Fruit fly (Drosophila melanogaster): ENCODE measurements around the gene RpS4.

The RpS4 gene

DNA sequence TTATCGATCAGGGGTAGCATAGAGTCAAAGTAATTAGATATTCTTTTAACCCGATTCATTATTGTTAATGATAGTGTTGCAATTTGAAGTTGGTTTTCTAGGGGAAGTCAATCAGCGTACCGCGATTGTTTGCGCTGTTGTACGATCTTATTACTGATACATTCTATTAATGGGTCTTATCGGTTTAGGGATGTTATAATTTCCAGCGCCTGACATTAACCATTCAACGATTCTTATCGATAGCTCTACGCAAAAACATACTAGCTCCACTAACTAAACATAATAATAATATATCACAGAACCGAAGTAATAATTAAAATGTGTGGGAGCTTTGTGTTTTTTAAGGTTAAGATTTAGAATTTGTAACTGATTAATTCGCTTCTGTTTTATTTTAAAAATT, 30.0 kb upstream of the RpS4 start, which contains the start of gene Cul6 (continued):
- no peak for TF ChIP-seq CG7357 (GFP tag; IDR thresholded peaks at IDR 0.05)
- no peak for TF ChIP-seq CG12659 (GFP tag; optimal IDR thresholded peaks at IDR 0.05)
- peak; percentile 59 for TF ChIP-seq BEAF-32 (GFP tag; optimal IDR thresholded peaks at IDR 0.05)
- TF ChIP-seq Scr (GFP tag; IDR thresholded peaks at IDR 0.05; ENCODE audit: partially characterized antibody) = peak; percentile 32
- no peak for TF ChIP-seq CG12744 (GFP tag; optimal IDR thresholded peaks at IDR 0.05)
- peak; percentile 52 for TF ChIP-seq Med (GFP tag)
- no peak for TF ChIP-seq prd (optimal IDR thresholded peaks at IDR 0.05)
- no peak for TF ChIP-seq prd (GFP tag; IDR thresholded peaks at IDR 0.05)
- peak; percentile 23 for TF ChIP-seq sens (GFP tag)
- no peak for TF ChIP-seq Xrp1 (GFP tag; IDR thresholded peaks at IDR 0.05)
- TF ChIP-seq stwl (tag; optimal IDR thresholded peaks at IDR 0.05) = peak; percentile 29
- TF ChIP-seq Hey (tag; optimal IDR thresholded peaks at IDR 0.05) = no peak
- TF ChIP-seq hb (GFP tag; IDR thresholded peaks at IDR 0.05; ENCODE audit: partially characterized antibody) = no peak
- no peak for TF ChIP-seq CG9876 (GFP tag; optimal IDR thresholded peaks at IDR 0.05)
- TF ChIP-seq Side (GFP tag; optimal IDR thresholded peaks at IDR 0.05) = no peak
- TF ChIP-seq tna (GFP tag; IDR thresholded peaks at IDR 0.05; ENCODE audit: partially characterized antibody) = no peak
- TF ChIP-seq zen (tag; optimal IDR thresholded peaks at IDR 0.05) = peak; percentile 29
- TF ChIP-seq Ets65A (GFP tag) = no peak
- TF ChIP-seq Dref (GFP tag; IDR thresholded peaks at IDR 0.05) = peak; percentile 55
- TF ChIP-seq CG5180 (GFP tag; optimal IDR thresholded peaks at IDR 0.05) = no peak

DNA sequence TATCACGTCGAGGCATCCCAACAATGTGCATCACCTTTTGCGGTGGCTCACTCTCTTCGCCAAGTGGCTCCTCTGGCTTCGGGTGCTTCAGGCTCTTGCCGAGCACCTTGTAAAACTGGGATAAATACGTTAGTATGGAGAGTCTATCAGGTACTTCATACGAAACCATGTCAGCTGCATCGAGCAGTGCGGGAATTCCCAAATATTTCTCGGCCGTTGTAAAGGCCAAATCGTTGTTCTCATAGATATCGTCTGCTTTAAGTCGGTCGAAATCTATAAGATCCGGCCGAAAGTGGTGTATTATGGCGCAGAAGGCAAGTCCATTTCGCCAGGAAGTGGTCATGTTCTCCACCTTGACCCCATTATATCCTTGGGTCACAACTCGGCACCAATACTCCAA, 26.9 kb upstream of the RpS4 start:
- TF ChIP-seq hb (GFP tag; IDR thresholded peaks at IDR 0.05; ENCODE audit: partially characterized antibody) = 0 out of 3 replicates have a peak, but pooled peaks have one; percentile 49
- TF ChIP-seq gcm2 (GFP tag; optimal IDR thresholded peaks at IDR 0.05) = no peak

DNA sequence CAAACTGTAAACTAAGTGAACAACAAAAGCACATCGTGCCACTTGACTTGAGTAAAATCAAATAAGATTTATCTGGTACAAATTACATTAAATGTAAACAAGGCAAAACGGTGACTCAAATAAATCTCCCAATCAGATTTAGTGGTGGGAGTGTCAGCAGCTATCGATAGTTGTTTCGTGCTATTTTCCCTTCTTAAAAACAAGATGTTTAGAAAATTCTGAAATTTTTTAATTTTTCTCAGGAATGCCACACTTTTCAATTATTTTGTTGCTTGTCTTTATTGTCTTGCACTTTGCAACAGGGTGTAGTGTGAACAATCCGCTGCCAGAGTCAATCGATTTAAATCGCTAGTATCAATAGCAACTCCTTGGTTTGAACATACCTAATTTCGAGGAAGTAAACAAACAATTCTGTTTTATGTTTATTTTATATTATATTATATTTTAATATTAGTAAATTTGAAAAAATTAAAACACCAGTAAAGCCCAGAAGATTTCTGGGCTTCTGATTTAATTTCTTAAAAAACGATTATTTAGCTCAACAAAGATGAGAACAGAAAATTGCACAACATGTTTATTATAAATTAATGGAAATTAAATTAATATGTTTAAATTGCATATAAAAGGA, 26.2 kb upstream of the RpS4 start, which contains the start of gene MICAL-like:
TSS of gene MICAL-like (minus strand) at position 138 of the 628 bp plus-strand sequence.
- no peak for TF ChIP-seq CG12104 (GFP tag; optimal IDR thresholded peaks at IDR 0.05)
- TF ChIP-seq CG34224 (GFP tag; IDR thresholded peaks at IDR 0.05; ENCODE audit: partially characterized antibody) = peak; percentile 79
- TF ChIP-seq CG3065 (GFP tag; optimal IDR thresholded peaks at IDR 0.05) = no peak
- TF ChIP-seq esg (GFP tag; conservative IDR thresholded peaks at IDR 0.05) = no peak
- peak; percentile 43 for TF ChIP-seq CG1603 (tag; optimal IDR thresholded peaks at IDR 0.05)
- TF ChIP-seq sisA (GFP tag; IDR thresholded peaks at IDR 0.05) = peak; percentile 57; the same call in 1 of the 2 replicates
- TF ChIP-seq Fer1 (GFP tag; optimal IDR thresholded peaks at IDR 0.05) = no peak
- no peak for TF ChIP-seq vfl (GFP tag; optimal IDR thresholded peaks at IDR 0.05)
- no peak for TF ChIP-seq btn (GFP tag; optimal IDR thresholded peaks at IDR 0.05)
- TF ChIP-seq gro (GFP tag; optimal IDR thresholded peaks at IDR 0.05) = peak; percentile 37
- TF ChIP-seq dm (GFP tag; optimal IDR thresholded peaks at IDR 0.05) = no peak
- TF ChIP-seq CG42726 (GFP tag; IDR thresholded peaks at IDR 0.05; ENCODE audit: partially characterized antibody) = 0 out of 2 replicates have a peak, but pooled peaks have one; percentile 46
- no peak for TF ChIP-seq CG31441 (GFP tag; IDR thresholded peaks at IDR 0.05)
- peak; percentile 82 for TF ChIP-seq Bgb (GFP tag; IDR thresholded peaks at IDR 0.05; ENCODE audit: partially characterized antibody)
- peak; percentile 10 for TF ChIP-seq Camta (GFP tag; optimal IDR thresholded peaks at IDR 0.05)
- no peak for TF ChIP-seq gcm (GFP tag; optimal IDR thresholded peaks at IDR 0.05)
- peak; percentile 6; the same call in 1 of the 2 replicates for TF ChIP-seq vvl (GFP tag; IDR thresholded peaks at IDR 0.05)
- peak; percentile 40; the same call in 1 of the 2 replicates for TF ChIP-seq CG14014 (GFP tag; IDR thresholded peaks at IDR 0.05)
- TF ChIP-seq gfzf (GFP tag; optimal IDR thresholded peaks at IDR 0.05) = no peak
- no peak for TF ChIP-seq D19B (GFP tag; optimal IDR thresholded peaks at IDR 0.05)
- peak; percentile 2 for TF ChIP-seq CG15073 (GFP tag; optimal IDR thresholded peaks at IDR 0.05)
- no peak for TF ChIP-seq CG4360 (GFP tag; IDR thresholded peaks at IDR 0.05)
- no peak for TF ChIP-seq CG17359 (tag; optimal IDR thresholded peaks at IDR 0.05)
- peak; percentile 4; the same call in 1 of the 3 replicates for TF ChIP-seq CG11456 (GFP tag; IDR thresholded peaks at IDR 0.05)
- peak; percentile 17 for TF ChIP-seq Bteb2 (GFP tag; optimal IDR thresholded peaks at IDR 0.05)
- peak; percentile 33 for TF ChIP-seq ind (GFP tag; optimal IDR thresholded peaks at IDR 0.05)
- TF ChIP-seq twi (tag; optimal IDR thresholded peaks at IDR 0.05) = no peak
